Worm (Caenorhabditis elegans): ENCODE results near the gene F41F3.1.

The F41F3.1 gene

ce11 chrV:4653871-4654605, at the start of gene F41F3.1, which contains the start of gene col-139:
Gene F41F3.1, plus strand, starts transcription at chrV:4654555.
Gene col-139, minus strand, starts transcription at chrV:4653971.
- no peak for TF ChIP-seq efl-3 (GFP tag; optimal IDR thresholded peaks at IDR 0.05)
- TF ChIP-seq lsy-2 (tag; optimal IDR thresholded peaks at IDR 0.05): no peak
- no peak for TF ChIP-seq alr-1 (tag; optimal IDR thresholded peaks at IDR 0.05; ENCODE audit: borderline replicate concordance)
- TF ChIP-seq ama-1 (optimal IDR thresholded peaks at IDR 0.05): no peak
- TF ChIP-seq ztf-4 (tag; optimal IDR thresholded peaks at IDR 0.05): no peak
- TF ChIP-seq Y116A8C.19 (tag; optimal IDR thresholded peaks at IDR 0.05; ENCODE audit: borderline replicate concordance): no peak
- no peak for TF ChIP-seq nhr-20 (tag; optimal IDR thresholded peaks at IDR 0.05)
- no peak for TF ChIP-seq vab-15 (tag; optimal IDR thresholded peaks at IDR 0.05)
- TF ChIP-seq efl-1 (optimal IDR thresholded peaks at IDR 0.05): no peak
- no peak for TF ChIP-seq efl-1 (GFP tag; optimal IDR thresholded peaks at IDR 0.05 in 1 of 2)
- TF ChIP-seq unc-86 (tag; optimal IDR thresholded peaks at IDR 0.05): no peak

- TF ChIP-seq lir-3 (tag; optimal IDR thresholded peaks at IDR 0.05; ENCODE audit: poor library complexity) (no peak), jun-1 (tag; optimal IDR thresholded peaks at IDR 0.05) (no peak), Y116A8C.19 (tag; optimal IDR thresholded peaks at IDR 0.05; ENCODE audit: borderline replicate concordance) (no peak), grh-1 (GFP tag; IDR thresholded peaks at IDR 0.05) (no peak), C34B4.2 (tag; optimal IDR thresholded peaks at IDR 0.05) (no peak), nhr-90 (tag; optimal IDR thresholded peaks at IDR 0.05; ENCODE audit: poor library complexity) (no peak), zag-1 (tag; optimal IDR thresholded peaks at IDR 0.05) (no peak), ztf-4 (tag; optimal IDR thresholded peaks at IDR 0.05) (no peak), ceh-82 (tag; optimal IDR thresholded peaks at IDR 0.05) (no peak), ama-1 (optimal IDR thresholded peaks at IDR 0.05) (no peak), lin-39 (tag; optimal IDR thresholded peaks at IDR 0.05) (no peak), snu-23 (GFP tag; optimal IDR thresholded peaks at IDR 0.05) (no peak)
These were observed 47.5 kb upstream of the F41F3.1 start, which contains the start of gene txt-6 for ce11 chrV:4606828-4607227. Gene txt-6, minus strand, starts transcription at chrV:4606928.

ce11 chrV:4615802-4616201, 38.6 kb upstream of the F41F3.1 start, which contains the start of the genes Y61A9LA.10 and F54D11.4:
Gene Y61A9LA.10, minus strand, starts transcription at chrV:4615817.
Gene F54D11.4, plus strand, starts transcription at chrV:4616151.
- TF ChIP-seq fkh-10 (GFP tag; optimal IDR thresholded peaks at IDR 0.05) (no peak), efl-1 (optimal IDR thresholded peaks at IDR 0.05) (peak; percentile 55 to 63), efl-1 (GFP tag; optimal IDR thresholded peaks at IDR 0.05 in 1 of 2) (peak; percentile 66 to 94), hlh-17 (GFP tag; optimal IDR thresholded peaks at IDR 0.05; ENCODE audit: borderline replicate concordance) (no peak), C16A3.4 (tag; optimal IDR thresholded peaks at IDR 0.05) (peak; percentile 39), elt-3 (tag; optimal IDR thresholded peaks at IDR 0.05) (peak in 1 of 6 experiments; percentile 43), lin-15B (tag; optimal IDR thresholded peaks at IDR 0.05) (peak; percentile 36), mef-2 (tag; optimal IDR thresholded peaks at IDR 0.05) (no peak), dsc-1 (tag; optimal IDR thresholded peaks at IDR 0.05) (peak; percentile 66), nhr-76 (tag; optimal IDR thresholded peaks at IDR 0.05) (no peak), swsn-7 (tag; optimal IDR thresholded peaks at IDR 0.05) (peak; percentile 67), xbp-1 (tag; optimal IDR thresholded peaks at IDR 0.05) (peak; percentile 74), zag-1 (tag; optimal IDR thresholded peaks at IDR 0.05) (no peak), dpl-1 (GFP tag; optimal IDR thresholded peaks at IDR 0.05) (peak; percentile 53 to 73 (median 66)), lin-14 (GFP tag; optimal IDR thresholded peaks at IDR 0.05) (no peak), lin-35 (GFP tag; optimal IDR thresholded peaks at IDR 0.05) (peak; percentile 54 to 75), C34B4.2 (tag; optimal IDR thresholded peaks at IDR 0.05) (no peak), sox-4 (tag; optimal IDR thresholded peaks at IDR 0.05) (peak; percentile 24), ces-1 (GFP tag; optimal IDR thresholded peaks at IDR 0.05) (no peak), lin-39 (tag; optimal IDR thresholded peaks at IDR 0.05) (peak; percentile 32), vab-15 (tag; optimal IDR thresholded peaks at IDR 0.05) (no peak), ceh-8 (GFP tag; optimal IDR thresholded peaks at IDR 0.05) (no peak), zip-4 (GFP tag; optimal IDR thresholded peaks at IDR 0.05) (no peak), unc-98 (GFP tag; IDR thresholded peaks at IDR 0.05) (no peak), isw-1 (GFP tag; IDR thresholded peaks at IDR 0.05) (peak; percentile 19; the same call in 1 of the 2 replicates), pqm-1 (tag; optimal IDR thresholded peaks at IDR 0.05) (no peak), mab-9 (GFP tag; IDR thresholded peaks at IDR 0.05) (no peak), ztf-11 (tag; optimal IDR thresholded peaks at IDR 0.05) (no peak), nhr-237 (tag; optimal IDR thresholded peaks at IDR 0.05) (no peak), nhr-11 (tag; optimal IDR thresholded peaks at IDR 0.05) (no peak), lir-3 (tag; optimal IDR thresholded peaks at IDR 0.05; ENCODE audit: poor library complexity) (no peak), egl-27 (tag; optimal IDR thresholded peaks at IDR 0.05) (no peak), efl-3 (GFP tag; optimal IDR thresholded peaks at IDR 0.05) (no peak), unc-86 (tag; optimal IDR thresholded peaks at IDR 0.05) (peak; percentile 40), nhr-19 (GFP tag; conservative IDR thresholded peaks at IDR 0.05) (no peak; the same call in 1 of the 2 replicates)

All from whole organism, L1 larva.